Worm (Caenorhabditis elegans): ENCODE results near the gene C52B9.10.

ce11 chrX:4256761-4257160, 17.0 kb upstream of the C52B9.10 start, which contains the start of gene srv-6:
- TF ChIP-seq flt-1 (GFP tag; IDR thresholded peaks at IDR 0.05) (no peak), tab-1 (GFP tag; IDR thresholded peaks at IDR 0.05) (no peak), ztf-29 (GFP tag; IDR thresholded peaks at IDR 0.05) (no peak)
